Fruit fly (Drosophila melanogaster): Measurements from ENCODE around the gene Fum1.

Gene Fum1

dm6 chrX:6705890-6706289 lies 27.7 kb downstream of the Fum1 start:
- TF ChIP-seq CG9948 (tag; optimal IDR thresholded peaks at IDR 0.05), result no peak

dm6 chrX:6706570-6707306 lies 28.5 kb downstream of the Fum1 start:
- TF ChIP-seq EcR (GFP tag; optimal IDR thresholded peaks at IDR 0.05) (peak; percentile 78), CG8159 (tag; optimal IDR thresholded peaks at IDR 0.05) (no peak), CG9948 (tag; optimal IDR thresholded peaks at IDR 0.05) (no peak)

- TF ChIP-seq CG14655 (GFP tag; optimal IDR thresholded peaks at IDR 0.05) (peak; percentile 64), CG34367 (tag; optimal IDR thresholded peaks at IDR 0.05) (peak; percentile 55), gl (tag; optimal IDR thresholded peaks at IDR 0.05) (peak; percentile 76), CG13204 (GFP tag; optimal IDR thresholded peaks at IDR 0.05) (peak; percentile 54), Ets98B (GFP tag; IDR thresholded peaks at IDR 0.05) (peak; percentile 35; the same call in 1 of the 2 replicates), CG9948 (tag; optimal IDR thresholded peaks at IDR 0.05) (peak; percentile 50), CG32121 (GFP tag; IDR thresholded peaks at IDR 0.05) (0 out of 2 replicates have a peak, but pooled peaks have one; percentile 21), CG10348 (GFP tag; IDR thresholded peaks at IDR 0.05) (no peak), fd96Ca (GFP tag; IDR thresholded peaks at IDR 0.05) (peak; percentile 50; the same call in 1 of the 3 replicates), rn (GFP tag; IDR thresholded peaks at IDR 0.05) (no peak), CG4496 (GFP tag; IDR thresholded peaks at IDR 0.05) (peak; percentile 44; the same call in 1 of the 3 replicates), CG15710 (tag; optimal IDR thresholded peaks at IDR 0.05) (peak; percentile 36), EcR (GFP tag; optimal IDR thresholded peaks at IDR 0.05) (peak; percentile 94), CG8159 (tag; optimal IDR thresholded peaks at IDR 0.05) (peak; percentile 54), CG17806 (tag; optimal IDR thresholded peaks at IDR 0.05) (peak; percentile 57), CG12605 (GFP tag; IDR thresholded peaks at IDR 0.05) (peak; percentile 79), Pif1B (GFP tag; optimal IDR thresholded peaks at IDR 0.05) (peak; percentile 18), Pif1A (GFP tag; optimal IDR thresholded peaks at IDR 0.05) (peak; percentile 27), Snoo (tag; optimal IDR thresholded peaks at IDR 0.05) (no peak), D1 (tag; optimal IDR thresholded peaks at IDR 0.05) (no peak), CG8301 (tag; optimal IDR thresholded peaks at IDR 0.05) (peak; percentile 41)
Observed at dm6 chrX:6708138-6708537, 29.9 kb downstream of the Fum1 start.

dm6 chrX:6708580-6709199 lies 30.5 kb downstream of the Fum1 start:
- TF ChIP-seq Pif1A (GFP tag; optimal IDR thresholded peaks at IDR 0.05), result peak; percentile 11
- TF ChIP-seq CG15710 (tag; optimal IDR thresholded peaks at IDR 0.05), result no peak
- peak; percentile 31 for TF ChIP-seq EcR (GFP tag; optimal IDR thresholded peaks at IDR 0.05)
- TF ChIP-seq CG13204 (GFP tag; optimal IDR thresholded peaks at IDR 0.05), result no peak

dm6 chrX:6709252-6710037 lies 31.2 kb downstream of the Fum1 start:
- TF ChIP-seq CG12605 (GFP tag; IDR thresholded peaks at IDR 0.05) (peak; percentile 31), Pif1B (GFP tag; optimal IDR thresholded peaks at IDR 0.05) (no peak)

dm6 chrX:6710258-6710657 lies 32.0 kb downstream of the Fum1 start:
- TF ChIP-seq CG4496 (GFP tag; IDR thresholded peaks at IDR 0.05) (no peak), CG10348 (GFP tag; IDR thresholded peaks at IDR 0.05) (no peak)

- TF ChIP-seq CG8301 (tag; optimal IDR thresholded peaks at IDR 0.05) (no peak), CG8159 (tag; optimal IDR thresholded peaks at IDR 0.05) (no peak), CG13204 (GFP tag; optimal IDR thresholded peaks at IDR 0.05) (no peak), rn (GFP tag; IDR thresholded peaks at IDR 0.05) (no peak), CG4496 (GFP tag; IDR thresholded peaks at IDR 0.05) (no peak), Ets98B (GFP tag; IDR thresholded peaks at IDR 0.05) (no peak), CG17806 (tag; optimal IDR thresholded peaks at IDR 0.05) (no peak), gl (tag; optimal IDR thresholded peaks at IDR 0.05) (no peak), CG15710 (tag; optimal IDR thresholded peaks at IDR 0.05) (no peak), EcR (GFP tag; optimal IDR thresholded peaks at IDR 0.05) (no peak), Snoo (tag; optimal IDR thresholded peaks at IDR 0.05) (no peak), D1 (tag; optimal IDR thresholded peaks at IDR 0.05) (no peak)
Observed at dm6 chrX:6710665-6711064, 32.4 kb downstream of the Fum1 start.

All from whole organism, pupa.